Fruit fly (Drosophila melanogaster) whole organism, embryonic: ENCODE results near the gene CG14401.

Source experiments
- Ada2b ChIP-seq: fragments of 200-800 bp; sonication (Bioruptor generic); IDR thresholded peaks from 2 replicates; pipeline ENCODE4 v1.3.6; 2022; ENCODE audit warnings: missing biosample characterization, missing genetic modification characterization
- Antp ChIP-seq: fragments of 200-800 bp; sonication (Bioruptor generic); optimal IDR thresholded peaks from 3 replicates; lab custom pipeline; 2016; ENCODE audit warnings: missing biosample characterization, missing genetic modification characterization
- CG10209 ChIP-seq: fragments of 200-800 bp; sonication (Bioruptor generic); optimal IDR thresholded peaks from 3 replicates; lab custom pipeline; 2017; ENCODE audit warnings: missing biosample characterization, mild to moderate bottlenecking, missing genetic modification characterization, missing genetic modification reagents
- CG11456 ChIP-seq: fragments of 200-800 bp; sonication (Bioruptor generic); IDR thresholded peaks from 3 replicates; pipeline ENCODE4 v1.3.6; 2022; ENCODE audit warnings: missing biosample characterization, missing genetic modification characterization
- CG11504 ChIP-seq: fragments of 200-800 bp; sonication (Bioruptor generic); optimal IDR thresholded peaks from 3 replicates; lab custom pipeline; 2019; ENCODE audit warnings: missing biosample characterization, mild to moderate bottlenecking, missing genetic modification characterization, moderate library complexity
- CG13287 ChIP-seq: fragments of 200-800 bp; sonication (Bioruptor generic); IDR thresholded peaks from 2 replicates; pipeline ENCODE4 v1.3.6; 2022; ENCODE audit warnings: missing biosample characterization, missing genetic modification characterization; ENCODE audit not compliant: partially characterized antibody
- CG14710 ChIP-seq: fragments of 200-800 bp; sonication (Bioruptor generic); optimal IDR thresholded peaks from 3 replicates; lab custom pipeline; 2019; ENCODE audit warnings: missing biosample characterization, mild to moderate bottlenecking, missing genetic modification characterization, moderate library complexity
- CG1529 ChIP-seq: fragments of 200-800 bp; sonication (Bioruptor generic); optimal IDR thresholded peaks from 3 replicates; lab custom pipeline; 2018; ENCODE audit warnings: missing biosample characterization, missing genetic modification characterization
- CG15514 ChIP-seq: fragments of 200-800 bp; sonication (Bioruptor generic); optimal IDR thresholded peaks from 3 replicates; lab custom pipeline; 2017; ENCODE audit warnings: missing biosample characterization, missing genetic modification characterization, mild to moderate bottlenecking, moderate library complexity, missing genetic modification reagents
- CG1603 ChIP-seq: fragments of 200-800 bp; sonication (Bioruptor generic); optimal IDR thresholded peaks from 2 replicates; lab custom pipeline; 2019; ENCODE audit warnings: missing biosample characterization, mild to moderate bottlenecking, missing genetic modification characterization, moderate library complexity
- CG17568 ChIP-seq: fragments of 200-800 bp; sonication (Bioruptor generic); optimal IDR thresholded peaks from 2 replicates; lab custom pipeline; 2018; ENCODE audit warnings: missing biosample characterization, mild to moderate bottlenecking, missing genetic modification characterization, moderate library complexity
- CG17829 ChIP-seq: fragments of 200-800 bp; optimal IDR thresholded peaks from 2 replicates; lab custom pipeline; 2019; ENCODE audit warnings: missing biosample characterization, mild to moderate bottlenecking, missing genetic modification characterization, moderate library complexity
- CG18476 ChIP-seq: fragments of 200-800 bp; sonication (Bioruptor generic); optimal IDR thresholded peaks from 2 replicates; lab custom pipeline; 2016; ENCODE audit warnings: missing biosample characterization, mild to moderate bottlenecking, missing genetic modification characterization
- CG2199 ChIP-seq: fragments of 200-800 bp; sonication (Bioruptor generic); IDR thresholded peaks from 3 replicates; pipeline ENCODE4 v1.3.6; 2022; ENCODE audit warnings: missing biosample characterization, missing genetic modification characterization
- CG2678 ChIP-seq: fragments of 200-800 bp; sonication (Bioruptor generic); optimal IDR thresholded peaks from 3 replicates; lab custom pipeline; 2019; ENCODE audit warnings: missing biosample characterization, mild to moderate bottlenecking, missing genetic modification characterization, moderate library complexity
- CG34422 ChIP-seq: fragments of 200-800 bp; sonication (Bioruptor generic); IDR thresholded peaks from 3 replicates; pipeline ENCODE4 v1.3.6; 2022; ENCODE audit warnings: missing biosample characterization, missing genetic modification characterization
- CG7357 ChIP-seq: fragments of 200-800 bp; sonication (Bioruptor generic); IDR thresholded peaks from 3 replicates; pipeline ENCODE4 v1.3.6; 2022; ENCODE audit warnings: missing biosample characterization, missing genetic modification characterization
- CG7745 ChIP-seq: fragments of 200-800 bp; sonication (Bioruptor generic); optimal IDR thresholded peaks from 2 replicates; lab custom pipeline; 2018; ENCODE audit warnings: missing biosample characterization, mild to moderate bottlenecking, missing genetic modification characterization, moderate library complexity
- CG9609 ChIP-seq: fragments of 200-800 bp; sonication (Bioruptor generic); optimal IDR thresholded peaks from 3 replicates; lab custom pipeline; 2016; ENCODE audit warnings: missing biosample characterization, missing genetic modification characterization
- CTCF ChIP-seq: fragments of 200-800 bp; sonication (Bioruptor generic); optimal IDR thresholded peaks from 2 replicates; lab custom pipeline; 2017; ENCODE audit warnings: missing biosample characterization, mild to moderate bottlenecking, missing genetic modification characterization, moderate library complexity
- CrebB ChIP-seq: fragments of 200-800 bp; sonication (Bioruptor generic); optimal IDR thresholded peaks from 3 replicates; lab custom pipeline; 2018; ENCODE audit warnings: missing biosample characterization, mild to moderate bottlenecking, missing genetic modification characterization
- Dp ChIP-seq: fragments of 200-800 bp; sonication (Bioruptor generic); optimal IDR thresholded peaks from 2 replicates; lab custom pipeline; 2018; ENCODE audit warnings: missing biosample characterization, mild to moderate bottlenecking, missing genetic modification characterization, moderate library complexity
- E2f2 ChIP-seq: fragments of 200-800 bp; sonication (Bioruptor generic); IDR thresholded peaks from 2 replicates; pipeline ENCODE4 v1.3.6; 2022; ENCODE audit warnings: missing biosample characterization, missing genetic modification characterization
- Hr51 ChIP-seq, 2 experiments: fragments of 200-800 bp; sonication (Bioruptor generic); optimal IDR thresholded peaks; 2 replicates in 1 of 2; 3 replicates in 1 of 2; lab custom pipeline; 2016 to 2018; ENCODE audit warnings: missing biosample characterization in 2 of 2, missing genetic modification characterization in 2 of 2, mild to moderate bottlenecking in 1 of 2, moderate library complexity in 1 of 2
- Med ChIP-seq: fragments of 200-800 bp; sonication (Bioruptor generic); peaks from one replicate; lab custom pipeline; 2016; ENCODE audit warnings: missing biosample characterization, missing genetic modification characterization, mild to moderate bottlenecking, inconsistent platforms, moderate library complexity
- NK7.1 ChIP-seq: fragments of 200-800 bp; sonication (Bioruptor generic); optimal IDR thresholded peaks from 3 replicates; lab custom pipeline; 2016; ENCODE audit warnings: missing biosample characterization, missing genetic modification characterization
- Optix ChIP-seq: fragments of 200-800 bp; sonication (Bioruptor generic); IDR thresholded peaks from 3 replicates; pipeline ENCODE4 v1.3.6; 2022; ENCODE audit warnings: missing biosample characterization, missing genetic modification characterization
- Poxn ChIP-seq: fragments of 200-800 bp; sonication (Bioruptor generic); IDR thresholded peaks from 2 replicates; pipeline ENCODE4 v1.3.6; 2022; ENCODE audit warnings: missing biosample characterization, missing genetic modification characterization
- Rx ChIP-seq: fragments of 200-800 bp; sonication (Bioruptor generic); IDR thresholded peaks from 2 replicates; pipeline ENCODE4 v1.3.6; 2022; ENCODE audit warnings: missing biosample characterization, missing genetic modification characterization
- Sox102F ChIP-seq: fragments of 200-800 bp; sonication (Bioruptor generic); optimal IDR thresholded peaks from 2 replicates; lab custom pipeline; 2018; ENCODE audit warnings: missing biosample characterization, mild to moderate bottlenecking, missing genetic modification characterization, moderate library complexity
- ato ChIP-seq: fragments of 200-800 bp; sonication (Bioruptor generic); IDR thresholded peaks from 2 replicates; pipeline ENCODE4 v1.3.6; 2022; ENCODE audit warnings: missing biosample characterization, missing genetic modification characterization; ENCODE audit not compliant: partially characterized antibody
- br ChIP-seq: fragments of >200 bp; optimal IDR thresholded peaks from 2 replicates; lab custom pipeline; 2017
- cato ChIP-seq: fragments of 200-800 bp; sonication (Bioruptor generic); optimal IDR thresholded peaks from 2 replicates; lab custom pipeline; 2016; ENCODE audit warnings: missing biosample characterization, missing genetic modification characterization, borderline replicate concordance
- chm ChIP-seq: fragments of 200-800 bp; sonication (Bioruptor generic); IDR thresholded peaks from 2 replicates; pipeline ENCODE4 v1.3.6; 2022; ENCODE audit warnings: missing biosample characterization, missing genetic modification characterization
- dpn ChIP-seq, 2 experiments: fragments of 200-800 bp; sonication (Bioruptor generic); optimal IDR thresholded peaks; 3 replicates each; lab custom pipeline; 2016; ENCODE audit warnings: missing biosample characterization in 2 of 2, missing genetic modification characterization in 2 of 2
- maf-S ChIP-seq: fragments of 200-800 bp; sonication (Bioruptor generic); optimal IDR thresholded peaks from 2 replicates; lab custom pipeline; 2016; ENCODE audit warnings: missing biosample characterization, missing genetic modification characterization
- pita ChIP-seq: fragments of 200-800 bp; sonication (Bioruptor generic); optimal IDR thresholded peaks from 2 replicates; lab custom pipeline; 2017; ENCODE audit warnings: missing biosample characterization, mild to moderate bottlenecking, missing genetic modification characterization
- ranshi ChIP-seq: fragments of 200-800 bp; sonication (Bioruptor generic); IDR thresholded peaks from 2 replicates; pipeline ENCODE4 v1.3.6; 2022; ENCODE audit warnings: missing biosample characterization, missing genetic modification characterization
- run ChIP-seq: fragments of 200-800 bp; sonication (Bioruptor generic); optimal IDR thresholded peaks from 3 replicates; lab custom pipeline; 2018; ENCODE audit warnings: missing biosample characterization, mild to moderate bottlenecking, missing genetic modification characterization
- sens-2 ChIP-seq: fragments of 200-800 bp; sonication (Bioruptor generic); IDR thresholded peaks from 2 replicates; pipeline ENCODE4 v1.3.6; 2022; ENCODE audit warnings: missing biosample characterization, missing genetic modification characterization
- sima ChIP-seq: fragments of 200-800 bp; sonication (Bioruptor generic); optimal IDR thresholded peaks from 2 replicates; lab custom pipeline; 2016; ENCODE audit warnings: missing biosample characterization, missing genetic modification characterization
- sisA ChIP-seq: fragments of 200-800 bp; sonication (Bioruptor generic); IDR thresholded peaks from 2 replicates; pipeline ENCODE4 v1.3.6; 2022; ENCODE audit warnings: missing biosample characterization, missing genetic modification characterization
- slp2 ChIP-seq: fragments of 200-800 bp; sonication (Bioruptor generic); optimal IDR thresholded peaks from 2 replicates; lab custom pipeline; 2016; ENCODE audit warnings: missing biosample characterization, missing genetic modification characterization
- sna ChIP-seq: fragments of 200-800 bp; sonication (Bioruptor generic); IDR thresholded peaks from 2 replicates; pipeline ENCODE4 v1.3.6; 2022; ENCODE audit warnings: missing biosample characterization, missing genetic modification characterization; ENCODE audit not compliant: partially characterized antibody
- sr ChIP-seq: fragments of 200-800 bp; sonication (Bioruptor generic); IDR thresholded peaks from 3 replicates; pipeline ENCODE4 v1.3.6; 2022; ENCODE audit warnings: missing biosample characterization, missing genetic modification characterization
- stwl ChIP-seq: fragments of 200-800 bp; sonication (Bioruptor generic); optimal IDR thresholded peaks from 3 replicates; lab custom pipeline; 2018; ENCODE audit warnings: missing biosample characterization, mild to moderate bottlenecking, missing genetic modification characterization, moderate library complexity
- tin ChIP-seq: fragments of 200-800 bp; sonication (Bioruptor generic); optimal IDR thresholded peaks from 3 replicates; lab custom pipeline; 2016; ENCODE audit warnings: missing biosample characterization, missing genetic modification characterization
- toy ChIP-seq: fragments of 200-800 bp; sonication (Bioruptor generic); IDR thresholded peaks from 2 replicates; pipeline ENCODE4 v1.3.6; 2022; ENCODE audit warnings: missing biosample characterization, missing genetic modification characterization
- z ChIP-seq: fragments of 200-800 bp; sonication (Bioruptor generic); IDR thresholded peaks from 3 replicates; pipeline ENCODE4 v1.3.6; 2022; ENCODE audit warnings: missing biosample characterization, missing genetic modification characterization

CG14401 gene

DNA sequence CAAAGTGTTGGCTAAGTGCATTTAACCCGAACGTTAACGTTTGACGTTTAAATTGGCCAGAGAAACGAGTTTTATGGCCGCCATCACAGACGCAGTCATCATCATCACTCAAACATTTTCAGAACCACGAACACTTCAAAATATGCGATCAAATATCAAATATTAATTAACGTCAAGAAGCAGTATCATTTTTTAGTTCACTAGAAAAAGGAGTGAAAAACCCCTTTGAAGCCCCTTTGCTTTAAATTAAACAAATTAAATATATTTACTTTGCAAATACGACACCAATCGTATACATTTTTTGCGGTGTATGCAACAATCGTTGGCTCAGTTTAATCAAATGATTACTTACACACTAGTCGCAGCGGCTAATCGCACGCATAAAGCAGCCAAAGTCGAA, 25.3 kb upstream of the CG14401 start (continued):
- no peak for TF ChIP-seq stwl (tag; lab: Kevin White, UChicago)
- peak; percentile 5 for TF ChIP-seq Sox102F (GFP tag; lab: Kevin White, UChicago)

dm6 chr2L:20849000-20849399, 20.7 kb upstream of the CG14401 start, which contains the start of gene CG14402:
CG14402 (plus strand) TSS chr2L:20849300.
- no peak for TF ChIP-seq sr (GFP tag; lab: Robert Waterston, UW)
- no peak for TF ChIP-seq sens-2 (GFP tag; lab: Robert Waterston, UW)
- TF ChIP-seq sisA (GFP tag; lab: Robert Waterston, UW), result no peak
- no peak for TF ChIP-seq Poxn (GFP tag; lab: Robert Waterston, UW)

- TF ChIP-seq cato (GFP tag; lab: Kevin White, UChicago), result no peak
- no peak for TF ChIP-seq Ada2b (GFP tag; lab: Robert Waterston, UW)
- TF ChIP-seq Dp (GFP tag; lab: Kevin White, UChicago), result peak; percentile 45
- TF ChIP-seq CG7357 (GFP tag; lab: Robert Waterston, UW), result no peak
- TF ChIP-seq CG14710 (tag; lab: Kevin White, UChicago), result no peak
- no peak for TF ChIP-seq CrebB (tag; lab: Kevin White, UChicago)
- TF ChIP-seq CG7745 (tag; lab: Kevin White, UChicago), result no peak
- TF ChIP-seq CG17829 (tag; lab: Kevin White, UChicago), result no peak
- no peak for TF ChIP-seq z (GFP tag; lab: Robert Waterston, UW)
- TF ChIP-seq CG17568, result no peak
- no peak for TF ChIP-seq dpn (GFP tag; optimal IDR thresholded peaks at IDR 0.05; lab: Kevin White, UChicago)
- no peak for TF ChIP-seq toy (GFP tag; lab: Robert Waterston, UW)
- TF ChIP-seq CTCF (GFP tag; lab: Kevin White, UChicago), result peak; percentile 79
- TF ChIP-seq CG18476 (GFP tag; lab: Kevin White, UChicago), result no peak
- no peak for TF ChIP-seq NK7.1 (GFP tag; lab: Kevin White, UChicago)
- peak; percentile 82 for TF ChIP-seq ranshi
- TF ChIP-seq Rx, result no peak
- no peak for TF ChIP-seq br (lab: Kevin White, UChicago)
- no peak for TF ChIP-seq sima
- peak; percentile 39 for TF ChIP-seq Med (GFP tag; lab: Kevin White, UChicago)
- TF ChIP-seq stwl (tag; lab: Kevin White, UChicago), result peak; percentile 56
- peak; percentile 44 for TF ChIP-seq pita (GFP tag; lab: Kevin White, UChicago)
- no peak for TF ChIP-seq sna (GFP tag; lab: Robert Waterston, UW)
- TF ChIP-seq CG1603 (tag; lab: Kevin White, UChicago), result peak; percentile 2
- TF ChIP-seq CG1529 (GFP tag; lab: Kevin White, UChicago), result no peak
- TF ChIP-seq ato (GFP tag; lab: Robert Waterston, UW), result no peak
- TF ChIP-seq Antp (GFP tag; lab: Kevin White, UChicago), result no peak
- peak; percentile 83 for TF ChIP-seq CG11504 (tag; lab: Kevin White, UChicago)
- TF ChIP-seq tin, result no peak
- TF ChIP-seq maf-S (GFP tag; lab: Kevin White, UChicago), result no peak
- TF ChIP-seq CG2199, result peak; percentile 82; the same call in 1 of the 3 replicates
- TF ChIP-seq E2f2, result peak; percentile 52
- TF ChIP-seq CG34422 (GFP tag; lab: Robert Waterston, UW), result no peak
- TF ChIP-seq CG11456, result no peak
- no peak for TF ChIP-seq CG2678 (tag; lab: Kevin White, UChicago)
- no peak for TF ChIP-seq run (tag; lab: Kevin White, UChicago)
- TF ChIP-seq CG13287 (GFP tag; lab: Robert Waterston, UW), result peak; percentile 8; the same call in 1 of the 2 replicates
- TF ChIP-seq slp2 (GFP tag; lab: Kevin White, UChicago), result no peak
- no peak for TF ChIP-seq Hr51 (GFP tag; optimal IDR thresholded peaks at IDR 0.05; lab: Kevin White, UChicago)
- TF ChIP-seq CG15514 (GFP tag; lab: Kevin White, UChicago), result peak; percentile 10
- TF ChIP-seq Optix, result no peak
- TF ChIP-seq CG9609 (GFP tag; lab: Kevin White, UChicago), result no peak
- no peak for TF ChIP-seq CG10209 (GFP tag; lab: Kevin White, UChicago)
- no peak for TF ChIP-seq chm
Observed at dm6 chr2L:20851592-20851991, 18.1 kb upstream of the CG14401 start.
